Worm (Caenorhabditis elegans) whole organism, L3 larva: ENCODE data around the gene srw-43.

ENCODE experiments used
- fkh-2 ChIP-seq: fragments of 150-350 bp; optimal IDR thresholded peaks from 2 replicates; lab custom pipeline; 2014; ENCODE audit warnings: missing biosample characterization, missing genetic modification reagents, missing genetic modification characterization
- nhr-77 ChIP-seq: fragments of 150-350 bp; optimal IDR thresholded peaks from 2 replicates; lab custom pipeline; 2014; ENCODE audit warnings: missing biosample characterization, missing genetic modification characterization
- unc-62 ChIP-seq: fragments of 150-350 bp; sonication (generic microtip); optimal IDR thresholded peaks from 4 replicates; lab custom pipeline; 2014; ENCODE audit warnings: missing biosample characterization, missing genetic modification reagents, missing genetic modification characterization

- no peak for TF ChIP-seq unc-62 (GFP tag; lab: Kevin White, UChicago)
- no peak for TF ChIP-seq fkh-2 (tag; lab: Kevin White, UChicago)
- TF ChIP-seq nhr-77: no peak
Measured at ce11 chrV:16671190-16671589, 14.6 kb upstream of the srw-43 start, which contains the start of gene str-61.
